Fruit fly (Drosophila melanogaster): ENCODE measurements around the gene crb.
A peak's percentile ranks its signal among the peaks of the same experiment; 100 is the strongest.

Gene crb

dm6 chr3R:24272775-24273290, 22.0 kb upstream of the crb start, which contains the start of gene Orct2 (continued):
- TF ChIP-seq mirr (GFP tag; optimal IDR thresholded peaks at IDR 0.05) (peak; percentile 82), Bgb (GFP tag; IDR thresholded peaks at IDR 0.05; ENCODE audit: partially characterized antibody) (peak; percentile 50; the same call in 1 of the 2 replicates), zfh1 (GFP tag; IDR thresholded peaks at IDR 0.05) (peak; percentile 55; the same call in 2 of the 3 replicates), croc (GFP tag; conservative IDR thresholded peaks at IDR 0.05) (no peak), abd-A (tag; optimal IDR thresholded peaks at IDR 0.05) (peak; percentile 79), bsh (GFP tag; optimal IDR thresholded peaks at IDR 0.05) (peak in 1 of 2 experiments; percentile 9), gsb-n (tag; optimal IDR thresholded peaks at IDR 0.05) (peak; percentile 79), CG7745 (tag; optimal IDR thresholded peaks at IDR 0.05) (no peak), Fer1 (GFP tag; optimal IDR thresholded peaks at IDR 0.05) (peak; percentile 68), onecut (GFP tag; IDR thresholded peaks at IDR 0.05) (peak; percentile 77), schlank (tag; optimal IDR thresholded peaks at IDR 0.05) (no peak), CG1832 (GFP tag; optimal IDR thresholded peaks at IDR 0.05) (peak; percentile 72), fd102C (GFP tag; optimal IDR thresholded peaks at IDR 0.05) (peak; percentile 28), Eip74EF (GFP tag; optimal IDR thresholded peaks at IDR 0.05) (peak in 1 of 2 experiments; percentile 79), seq (GFP tag; IDR thresholded peaks at IDR 0.05) (peak; percentile 6; the same call in 1 of the 2 replicates), CG3281 (GFP tag; optimal IDR thresholded peaks at IDR 0.05) (peak; percentile 16), Jarid2 (GFP tag; optimal IDR thresholded peaks at IDR 0.05) (peak; percentile 84), CG7357 (GFP tag; IDR thresholded peaks at IDR 0.05) (no peak), Antp (GFP tag; optimal IDR thresholded peaks at IDR 0.05) (peak; percentile 15), CG6854 (GFP tag; optimal IDR thresholded peaks at IDR 0.05) (peak; percentile 42), chinmo (GFP tag; IDR thresholded peaks at IDR 0.05; ENCODE audit: partially characterized antibody) (peak; percentile 90; the same call in 3 of the 4 replicates), CG13894 (tag; optimal IDR thresholded peaks at IDR 0.05) (peak; percentile 98), cwo (GFP tag; optimal IDR thresholded peaks at IDR 0.05) (peak; percentile 100), pzg (GFP tag; optimal IDR thresholded peaks at IDR 0.05) (peak; percentile 9), Hmr (GFP tag; optimal IDR thresholded peaks at IDR 0.05) (peak; percentile 53), CG2199 (GFP tag; IDR thresholded peaks at IDR 0.05) (0 out of 3 replicates have a peak, but pooled peaks have one; percentile 37), CG12071 (GFP tag; optimal IDR thresholded peaks at IDR 0.05) (peak; percentile 17), repo (GFP tag; optimal IDR thresholded peaks at IDR 0.05) (peak; percentile 6), grau (tag; optimal IDR thresholded peaks at IDR 0.05) (peak; percentile 22), jing (GFP tag; optimal IDR thresholded peaks at IDR 0.05) (no peak), CG13296 (GFP tag; optimal IDR thresholded peaks at IDR 0.05) (peak; percentile 33), cato (GFP tag; optimal IDR thresholded peaks at IDR 0.05; ENCODE audit: borderline replicate concordance) (no peak), HLH54F (GFP tag; optimal IDR thresholded peaks at IDR 0.05) (no peak), grn (GFP tag; optimal IDR thresholded peaks at IDR 0.05) (peak; percentile 36), exex (tag; optimal IDR thresholded peaks at IDR 0.05) (peak; percentile 58), Elba2 (GFP tag; optimal IDR thresholded peaks at IDR 0.05) (no peak), lab (GFP tag; optimal IDR thresholded peaks at IDR 0.05) (peak; percentile 68), CHES-1-like (GFP tag; optimal IDR thresholded peaks at IDR 0.05) (peak; percentile 9), shn (GFP tag; optimal IDR thresholded peaks at IDR 0.05) (peak; percentile 2), Rfx (GFP tag; IDR thresholded peaks at IDR 0.05) (0 out of 2 replicates have a peak, but pooled peaks have one; percentile 28), Trl (optimal IDR thresholded peaks at IDR 0.05) (peak; percentile 41 to 75), Trl (GFP tag; optimal IDR thresholded peaks at IDR 0.05) (peak; percentile 20), Hey (tag; optimal IDR thresholded peaks at IDR 0.05) (peak; percentile 11), kay (GFP tag; optimal IDR thresholded peaks at IDR 0.05) (peak; percentile 54), tio (GFP tag; optimal IDR thresholded peaks at IDR 0.05) (no peak), CG17385 (GFP tag; optimal IDR thresholded peaks at IDR 0.05) (peak; percentile 32), CG13287 (GFP tag; IDR thresholded peaks at IDR 0.05; ENCODE audit: partially characterized antibody) (peak; percentile 47; the same call in 1 of the 2 replicates), Sox102F (GFP tag; optimal IDR thresholded peaks at IDR 0.05) (no peak), B-H2 (GFP tag; optimal IDR thresholded peaks at IDR 0.05) (peak; percentile 37)

Measured in whole organism, embryonic.